Worm (Caenorhabditis elegans): ENCODE results near the gene C48A7.16.
A peak's percentile ranks its signal among the peaks of the same experiment; 100 is the strongest.

The C48A7.16 gene

ce11 chrIV:7403422-7403821 lies 1.9 kb upstream of the C48A7.16 start:
- TF ChIP-seq ztf-4 (tag; optimal IDR thresholded peaks at IDR 0.05) = no peak
- TF ChIP-seq unc-39 (tag; optimal IDR thresholded peaks at IDR 0.05) = no peak
- TF ChIP-seq lsy-2 (tag; optimal IDR thresholded peaks at IDR 0.05) = no peak
- TF ChIP-seq nhr-129 (tag; optimal IDR thresholded peaks at IDR 0.05) = no peak
- no peak for TF ChIP-seq nhr-21 (tag; optimal IDR thresholded peaks at IDR 0.05)
- no peak for TF ChIP-seq fos-1 (tag; optimal IDR thresholded peaks at IDR 0.05)
- TF ChIP-seq sem-4 (tag; optimal IDR thresholded peaks at IDR 0.05) = no peak
- no peak for TF ChIP-seq peb-1 (tag; optimal IDR thresholded peaks at IDR 0.05)
- no peak for TF ChIP-seq unc-62 (GFP tag; optimal IDR thresholded peaks at IDR 0.05)
- no peak for TF ChIP-seq lin-13 (GFP tag; optimal IDR thresholded peaks at IDR 0.05)
- no peak for TF ChIP-seq zag-1 (tag; optimal IDR thresholded peaks at IDR 0.05)
- no peak for TF ChIP-seq crh-2 (tag; optimal IDR thresholded peaks at IDR 0.05)
- no peak for TF ChIP-seq F13H6.1 (tag; optimal IDR thresholded peaks at IDR 0.05)
- TF ChIP-seq dmd-4 (tag; optimal IDR thresholded peaks at IDR 0.05) = no peak
- TF ChIP-seq lin-39 (tag; optimal IDR thresholded peaks at IDR 0.05) = no peak
- no peak for TF ChIP-seq elt-1 (tag; optimal IDR thresholded peaks at IDR 0.05)
- TF ChIP-seq Y55F3AM.14 (GFP tag; optimal IDR thresholded peaks at IDR 0.05) = no peak
- TF ChIP-seq egl-27 (tag; optimal IDR thresholded peaks at IDR 0.05) = no peak
- TF ChIP-seq mab-5 (tag; optimal IDR thresholded peaks at IDR 0.05) = no peak

DNA sequence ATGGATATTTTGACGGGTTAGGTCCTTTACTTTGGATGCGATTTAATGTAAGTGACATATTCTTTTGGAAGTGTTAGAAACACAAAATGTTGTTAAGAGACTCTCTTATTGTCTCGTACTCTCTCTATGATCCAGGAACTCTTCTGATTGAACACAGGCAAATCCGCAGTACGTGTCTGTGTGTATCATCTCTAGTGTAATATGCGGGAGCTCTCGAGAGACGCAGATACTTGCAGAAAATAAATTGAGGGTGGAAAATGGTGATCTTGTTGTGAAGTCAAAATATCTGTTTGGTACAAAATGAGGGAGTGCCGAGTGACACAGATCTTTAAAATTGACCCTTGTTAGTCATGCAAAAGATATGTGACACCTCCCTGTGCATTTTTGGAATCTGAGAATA lies 1.4 kb downstream of the C48A7.16 start:
- TF ChIP-seq C34F6.9 (tag; optimal IDR thresholded peaks at IDR 0.05) (no peak), ztf-4 (tag; optimal IDR thresholded peaks at IDR 0.05) (no peak), nhr-6 (tag; optimal IDR thresholded peaks at IDR 0.05) (no peak)

- TF ChIP-seq C34F6.9 (tag; optimal IDR thresholded peaks at IDR 0.05) = no peak
- TF ChIP-seq peb-1 (tag; optimal IDR thresholded peaks at IDR 0.05) = no peak
- no peak for TF ChIP-seq gmeb-1 (tag; optimal IDR thresholded peaks at IDR 0.05)
- no peak for TF ChIP-seq alr-1 (tag; optimal IDR thresholded peaks at IDR 0.05)
- no peak for TF ChIP-seq snpc-4 (tag; optimal IDR thresholded peaks at IDR 0.05)
- no peak for TF ChIP-seq ZK546.5 (tag; optimal IDR thresholded peaks at IDR 0.05)
- no peak for TF ChIP-seq sma-3 (GFP tag; optimal IDR thresholded peaks at IDR 0.05)
- no peak for TF ChIP-seq unc-62 (GFP tag; optimal IDR thresholded peaks at IDR 0.05)
- TF ChIP-seq nhr-23 (tag; optimal IDR thresholded peaks at IDR 0.05) = no peak
- TF ChIP-seq unc-55 (GFP tag; optimal IDR thresholded peaks at IDR 0.05) = no peak
Measured at ce11 chrIV:7407301-7407700, 2.0 kb downstream of the C48A7.16 start.

DNA sequence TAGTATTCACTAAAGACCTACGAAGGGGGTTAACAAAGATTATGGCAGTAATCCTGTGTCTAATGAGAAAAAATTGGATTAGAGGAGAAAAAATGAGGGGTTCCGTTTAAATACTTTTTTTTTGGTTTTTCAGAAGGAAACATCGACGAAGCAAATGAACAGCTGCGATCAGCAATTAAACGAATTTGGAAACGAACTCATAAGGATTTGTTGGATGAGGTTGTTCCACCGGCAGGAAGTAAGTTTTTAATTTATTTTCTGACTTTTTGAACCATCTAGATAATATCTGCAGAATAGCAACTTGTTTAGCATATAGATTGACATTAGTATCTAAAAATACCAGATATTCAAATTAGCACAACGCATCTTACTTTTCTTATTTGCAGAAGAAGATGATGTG lies 8.3 kb downstream of the C48A7.16 start:
- TF ChIP-seq nhr-21 (tag; optimal IDR thresholded peaks at IDR 0.05) (no peak), Y55F3AM.14 (GFP tag; optimal IDR thresholded peaks at IDR 0.05) (no peak), nhr-77 (tag; optimal IDR thresholded peaks at IDR 0.05) (no peak), egl-27 (tag; optimal IDR thresholded peaks at IDR 0.05) (no peak), fos-1 (tag; optimal IDR thresholded peaks at IDR 0.05) (no peak), ZK546.5 (tag; optimal IDR thresholded peaks at IDR 0.05) (no peak), F13H6.1 (tag; optimal IDR thresholded peaks at IDR 0.05) (no peak), skn-1 (tag; optimal IDR thresholded peaks at IDR 0.05) (no peak), snpc-4 (tag; optimal IDR thresholded peaks at IDR 0.05) (no peak), lin-39 (tag; optimal IDR thresholded peaks at IDR 0.05) (no peak), C34F6.9 (tag; optimal IDR thresholded peaks at IDR 0.05) (no peak), mdl-1 (tag; optimal IDR thresholded peaks at IDR 0.05) (no peak), nhr-129 (tag; optimal IDR thresholded peaks at IDR 0.05) (no peak), crh-2 (tag; optimal IDR thresholded peaks at IDR 0.05) (no peak), elt-3 (tag; optimal IDR thresholded peaks at IDR 0.05) (no peak)

DNA sequence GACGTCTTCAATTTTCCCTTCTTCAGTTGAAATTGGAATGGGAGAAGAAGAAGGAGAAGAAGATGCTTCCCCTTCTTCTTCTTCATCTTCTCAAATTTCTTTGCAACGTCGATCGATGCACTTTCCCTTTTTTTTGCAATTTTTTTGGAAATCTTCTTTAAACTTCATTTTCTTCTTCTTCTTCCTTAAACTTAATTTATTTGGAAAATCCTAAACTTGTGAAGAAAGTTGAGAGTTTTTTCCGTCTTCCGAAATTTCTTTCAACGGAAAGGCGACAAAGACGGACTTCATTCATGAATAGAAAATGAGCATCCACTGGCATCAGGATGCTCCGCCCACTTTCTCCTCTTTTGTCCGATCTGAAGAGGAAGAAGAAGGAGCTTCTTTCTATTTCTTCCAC lies 8.9 kb downstream of the C48A7.16 start:
- TF ChIP-seq elt-1 (tag; optimal IDR thresholded peaks at IDR 0.05) (no peak), unc-55 (GFP tag; optimal IDR thresholded peaks at IDR 0.05) (peak; percentile 48)

DNA sequence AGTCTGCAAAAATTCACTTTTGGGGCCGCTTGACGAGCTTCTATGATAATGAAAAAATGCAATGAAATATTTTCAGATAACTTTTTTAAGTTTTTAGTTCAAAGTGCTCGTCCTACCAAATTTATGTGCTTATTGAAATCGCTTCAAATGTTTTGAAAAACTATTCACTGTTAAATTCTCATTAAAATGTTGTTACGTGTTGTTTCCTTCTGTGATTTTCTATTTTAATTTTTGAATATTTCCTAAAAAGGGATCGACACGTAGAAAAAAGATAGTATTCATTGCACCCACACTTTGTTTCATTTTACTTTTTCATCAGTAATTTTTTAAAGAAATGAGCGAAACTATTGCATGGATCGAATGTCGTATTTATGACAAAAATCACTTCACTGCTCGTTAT lies 13.5 kb downstream of the C48A7.16 start, which contains the start of gene B0496.6:
Gene B0496.6, plus strand, starts transcription at position 301 of the 400 bp plus-strand sequence.
- TF ChIP-seq lin-11 (tag; optimal IDR thresholded peaks at IDR 0.05) = no peak
- no peak for TF ChIP-seq unc-55 (GFP tag; optimal IDR thresholded peaks at IDR 0.05)
- no peak for TF ChIP-seq nhr-23 (tag; optimal IDR thresholded peaks at IDR 0.05)
- no peak for TF ChIP-seq ceh-82 (tag; optimal IDR thresholded peaks at IDR 0.05)
- TF ChIP-seq nhr-10 (tag; optimal IDR thresholded peaks at IDR 0.05) = no peak
- no peak for TF ChIP-seq ztf-4 (tag; optimal IDR thresholded peaks at IDR 0.05)
- TF ChIP-seq dmd-4 (tag; optimal IDR thresholded peaks at IDR 0.05) = no peak
- no peak for TF ChIP-seq ama-1 (optimal IDR thresholded peaks at IDR 0.05)
- no peak for TF ChIP-seq zag-1 (tag; optimal IDR thresholded peaks at IDR 0.05)
- no peak for TF ChIP-seq nhr-25 (tag; optimal IDR thresholded peaks at IDR 0.05)
- no peak for TF ChIP-seq lin-13 (GFP tag; optimal IDR thresholded peaks at IDR 0.05)
- no peak for TF ChIP-seq gmeb-1 (tag; optimal IDR thresholded peaks at IDR 0.05)
- TF ChIP-seq mbf-1 (tag; optimal IDR thresholded peaks at IDR 0.05) = no peak
- no peak for TF ChIP-seq mab-5 (tag; optimal IDR thresholded peaks at IDR 0.05)
- no peak for TF ChIP-seq aly-2 (tag; optimal IDR thresholded peaks at IDR 0.05)
- no peak for TF ChIP-seq mdl-1 (tag; optimal IDR thresholded peaks at IDR 0.05)
- TF ChIP-seq nhr-237 (tag; optimal IDR thresholded peaks at IDR 0.05) = no peak
- TF ChIP-seq F13H6.1 (tag; optimal IDR thresholded peaks at IDR 0.05) = no peak
